Worm (Caenorhabditis elegans): Measurements from ENCODE around the gene rpl-38.

ce11 chrV:15516476-15516875 lies 4.5 kb downstream of the rpl-38 start:
- TF ChIP-seq T22C8.4 (GFP tag; IDR thresholded peaks at IDR 0.05) (no peak), cog-1 (tag; optimal IDR thresholded peaks at IDR 0.05) (no peak), flt-1 (GFP tag; IDR thresholded peaks at IDR 0.05) (no peak), ztf-29 (GFP tag; IDR thresholded peaks at IDR 0.05) (no peak)

All from whole organism, midembryonic.